Worm (Caenorhabditis elegans) whole organism, midembryonic: Measurements from ENCODE around the gene F35E8.2.

Source experiments
- T22C8.4 ChIP-seq: fragments of 200-800 bp; sonication (Bioruptor generic); IDR thresholded peaks from 2 replicates; pipeline ENCODE4 v1.3.6; 2022; ENCODE audit warnings: missing genetic modification characterization, missing compliant biosample characterization
- cog-1 ChIP-seq: sonication (generic microtip); optimal IDR thresholded peaks from 2 replicates; lab custom pipeline; 2016; ENCODE audit warnings: missing genetic modification characterization, missing compliant biosample characterization
- flt-1 ChIP-seq: fragments of 200-800 bp; sonication (Bioruptor generic); IDR thresholded peaks from 2 replicates; pipeline ENCODE4 v1.3.6; 2022; ENCODE audit warnings: missing genetic modification characterization, missing compliant biosample characterization
- klf-2 ChIP-seq: fragments of 200-800 bp; sonication (Bioruptor generic); conservative IDR thresholded peaks from 2 replicates; pipeline ENCODE4 v1.3.6; 2022; ENCODE audit warnings: missing genetic modification reagents, missing genetic modification characterization, missing compliant biosample characterization
- med-1 ChIP-seq: sonication (generic microtip); optimal IDR thresholded peaks from 2 replicates; lab custom pipeline; 2017; ENCODE audit warnings: missing genetic modification characterization, mild to moderate bottlenecking, missing compliant biosample characterization, antibody characterized with exemption, missing genetic modification reagents; ENCODE audit not compliant: insufficient read depth
- ref-1 ChIP-seq: fragments of 200-800 bp; sonication (Bioruptor generic); conservative IDR thresholded peaks from 2 replicates; pipeline ENCODE4 v1.3.6; 2022; ENCODE audit warnings: missing genetic modification reagents, missing genetic modification characterization, missing compliant biosample characterization
- tab-1 ChIP-seq: fragments of 200-800 bp; sonication (Bioruptor generic); IDR thresholded peaks from 2 replicates; pipeline ENCODE4 v1.3.6; 2022; ENCODE audit warnings: missing genetic modification characterization, missing compliant biosample characterization
- ztf-23 ChIP-seq: fragments of 200-800 bp; sonication (Bioruptor generic); IDR thresholded peaks from 2 replicates; pipeline ENCODE4 v1.3.6; 2022; ENCODE audit warnings: missing genetic modification reagents, missing genetic modification characterization, missing compliant biosample characterization
- ztf-29 ChIP-seq: fragments of 200-800 bp; sonication (Bioruptor generic); IDR thresholded peaks from 2 replicates; pipeline ENCODE4 v1.3.6; 2022; ENCODE audit warnings: missing genetic modification reagents, missing genetic modification characterization, missing compliant biosample characterization

DNA sequence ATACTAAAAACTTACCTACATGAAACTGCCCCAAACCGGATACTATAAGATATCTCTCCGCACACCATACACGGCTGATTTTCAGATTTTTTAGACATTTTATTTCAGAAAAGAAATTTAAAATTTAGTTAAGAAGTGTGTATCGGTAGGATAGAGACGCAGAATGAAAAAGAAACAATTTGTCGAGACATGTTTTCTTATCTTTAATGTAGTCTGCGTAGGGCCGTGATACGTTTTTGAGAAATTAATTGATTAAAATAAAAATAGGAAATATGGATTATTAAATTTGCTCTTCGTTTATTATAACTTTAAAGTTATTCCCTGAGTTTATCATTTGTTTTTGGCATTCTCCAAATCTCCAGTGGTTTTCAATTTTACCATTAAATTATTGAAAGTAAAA is 18.8 kb downstream of the F35E8.2 start, which contains the start of gene nhr-108:
- no peak for TF ChIP-seq med-1 (GFP tag; lab: Kevin White, UChicago)
- no peak for TF ChIP-seq flt-1 (GFP tag; lab: Robert Waterston, UW)
- no peak for TF ChIP-seq ztf-23 (GFP tag; lab: Robert Waterston, UW)
- no peak for TF ChIP-seq cog-1 (tag; lab: Kevin White, UChicago)
- TF ChIP-seq tab-1 (GFP tag; lab: Robert Waterston, UW), result no peak
- TF ChIP-seq ref-1 (GFP tag; lab: Robert Waterston, UW), result no peak
- no peak for TF ChIP-seq klf-2 (GFP tag; lab: Robert Waterston, UW)
- no peak for TF ChIP-seq T22C8.4
- TF ChIP-seq ztf-29, result no peak
